Fruit fly (Drosophila melanogaster) whole organism, embryonic: ENCODE results near the gene CG7484.

ENCODE experiments used
- Blimp-1 ChIP-seq: fragments of 200-800 bp; sonication (Bioruptor generic); optimal IDR thresholded peaks from 3 replicates; lab custom pipeline; 2018; ENCODE audit warnings: missing biosample characterization, missing genetic modification characterization, mild to moderate bottlenecking, moderate library complexity, missing genetic modification reagents
- CG10267 ChIP-seq: fragments of 200-800 bp; sonication (Bioruptor generic); optimal IDR thresholded peaks from 2 replicates; lab custom pipeline; 2018; ENCODE audit warnings: missing biosample characterization, mild to moderate bottlenecking, missing genetic modification characterization, moderate library complexity
- CG10979 ChIP-seq: fragments of 200-800 bp; sonication (Bioruptor generic); optimal IDR thresholded peaks from 2 replicates; lab custom pipeline; 2018; ENCODE audit warnings: missing biosample characterization, mild to moderate bottlenecking, missing genetic modification characterization, moderate library complexity
- CG12769 ChIP-seq: fragments of 200-800 bp; sonication (Bioruptor generic); optimal IDR thresholded peaks from 2 replicates; lab custom pipeline; 2019; ENCODE audit warnings: missing biosample characterization, mild to moderate bottlenecking, missing genetic modification characterization, moderate library complexity
- CG14014 ChIP-seq: fragments of 200-800 bp; sonication (Bioruptor generic); IDR thresholded peaks from 2 replicates; pipeline ENCODE4 v1.3.6; 2022; ENCODE audit warnings: missing biosample characterization, missing genetic modification characterization
- CG1529 ChIP-seq: fragments of 200-800 bp; sonication (Bioruptor generic); optimal IDR thresholded peaks from 3 replicates; lab custom pipeline; 2018; ENCODE audit warnings: missing biosample characterization, missing genetic modification characterization
- CG15696 ChIP-seq: fragments of 200-800 bp; sonication (Bioruptor generic); optimal IDR thresholded peaks from 2 replicates; lab custom pipeline; 2019; ENCODE audit warnings: missing biosample characterization, mild to moderate bottlenecking, missing genetic modification characterization, moderate library complexity
- CG17359 ChIP-seq: fragments of 200-800 bp; sonication (Bioruptor generic); optimal IDR thresholded peaks from 3 replicates; lab custom pipeline; 2018; ENCODE audit warnings: missing biosample characterization, mild to moderate bottlenecking, missing genetic modification characterization, moderate library complexity
- CG17361 ChIP-seq: fragments of 200-800 bp; sonication (Bioruptor generic); IDR thresholded peaks from 3 replicates; pipeline ENCODE4 v1.3.6; 2022; ENCODE audit warnings: missing biosample characterization, missing genetic modification characterization
- CG17802 ChIP-seq: fragments of 200-800 bp; sonication (Bioruptor generic); optimal IDR thresholded peaks from 2 replicates; lab custom pipeline; 2018; ENCODE audit warnings: missing biosample characterization, mild to moderate bottlenecking, missing genetic modification characterization, moderate library complexity
- CG18011 ChIP-seq: fragments of 200-800 bp; sonication (Bioruptor generic); optimal IDR thresholded peaks from 2 replicates; lab custom pipeline; 2017; ENCODE audit warnings: missing biosample characterization, missing genetic modification characterization, mild to moderate bottlenecking, moderate library complexity, missing genotype
- CG18619 ChIP-seq: fragments of 200-800 bp; sonication (Bioruptor generic); optimal IDR thresholded peaks from 3 replicates; lab custom pipeline; 2017; ENCODE audit warnings: missing biosample characterization, mild to moderate bottlenecking, missing genetic modification characterization
- CG2202 ChIP-seq: fragments of 200-800 bp; sonication (Bioruptor generic); optimal IDR thresholded peaks from 2 replicates; lab custom pipeline; 2018; ENCODE audit warnings: missing biosample characterization, mild to moderate bottlenecking, missing genetic modification characterization
- CG31224 ChIP-seq: fragments of 200-800 bp; sonication (Bioruptor generic); IDR thresholded peaks from 2 replicates; pipeline ENCODE4 v1.3.6; 2022; ENCODE audit warnings: missing biosample characterization, missing genetic modification characterization
- CG31388 ChIP-seq: fragments of 200-800 bp; sonication (Bioruptor generic); optimal IDR thresholded peaks from 2 replicates; lab custom pipeline; 2016; ENCODE audit warnings: missing biosample characterization, missing genetic modification characterization
- CG32772 ChIP-seq: fragments of 200-800 bp; sonication (Bioruptor generic); IDR thresholded peaks from 2 replicates; pipeline ENCODE4 v1.3.6; 2022; ENCODE audit warnings: missing biosample characterization, missing genetic modification characterization
- CG42726 ChIP-seq: fragments of 200-800 bp; sonication (Bioruptor generic); IDR thresholded peaks from 2 replicates; pipeline ENCODE4 v1.3.6; 2022; ENCODE audit warnings: missing biosample characterization, missing genetic modification characterization; ENCODE audit not compliant: partially characterized antibody
- CG4424 ChIP-seq: fragments of 200-800 bp; sonication (Bioruptor generic); optimal IDR thresholded peaks from 3 replicates; lab custom pipeline; 2016; ENCODE audit warnings: missing biosample characterization, missing genetic modification characterization
- CG7556 ChIP-seq: fragments of 200-800 bp; sonication (Bioruptor generic); optimal IDR thresholded peaks from 2 replicates; lab custom pipeline; 2017; ENCODE audit warnings: missing biosample characterization, mild to moderate bottlenecking, missing genetic modification characterization
- CG9215 ChIP-seq: fragments of 200-800 bp; sonication (Bioruptor generic); IDR thresholded peaks from 2 replicates; pipeline ENCODE4 v1.3.6; 2022; ENCODE audit warnings: missing biosample characterization, missing genetic modification characterization
- CG9797 ChIP-seq: fragments of 200-800 bp; sonication (Bioruptor generic); optimal IDR thresholded peaks from 3 replicates; lab custom pipeline; 2018; ENCODE audit warnings: missing biosample characterization, mild to moderate bottlenecking, missing genetic modification characterization
- D19A ChIP-seq: fragments of 200-800 bp; optimal IDR thresholded peaks from 3 replicates; lab custom pipeline; 2019; ENCODE audit warnings: missing biosample characterization, mild to moderate bottlenecking, missing genetic modification characterization, moderate library complexity
- Deaf1 ChIP-seq: fragments of 200-800 bp; optimal IDR thresholded peaks from 3 replicates; lab custom pipeline; 2019; ENCODE audit warnings: missing biosample characterization, mild to moderate bottlenecking, missing genetic modification characterization, moderate library complexity
- E2f1 ChIP-seq: fragments of 200-800 bp; sonication (Bioruptor generic); IDR thresholded peaks from 2 replicates; pipeline ENCODE4 v1.3.6; 2022; ENCODE audit warnings: missing biosample characterization, missing genetic modification characterization
- Fer1 ChIP-seq: fragments of 200-800 bp; sonication (Bioruptor generic); optimal IDR thresholded peaks from 2 replicates; lab custom pipeline; 2017; ENCODE audit warnings: missing biosample characterization, mild to moderate bottlenecking, missing genetic modification characterization
- Hand ChIP-seq: fragments of 200-800 bp; sonication (Bioruptor generic); optimal IDR thresholded peaks from 2 replicates; lab custom pipeline; 2017; ENCODE audit warnings: mild to moderate bottlenecking, missing biosample characterization, missing genetic modification reagents, missing genetic modification characterization
- HmgD ChIP-seq: fragments of 200-800 bp; sonication (Bioruptor generic); optimal IDR thresholded peaks from 3 replicates; lab custom pipeline; 2016; ENCODE audit warnings: missing biosample characterization, missing genetic modification characterization
- Hmr ChIP-seq: fragments of 200-800 bp; sonication (Bioruptor generic); optimal IDR thresholded peaks from 3 replicates; lab custom pipeline; 2017; ENCODE audit warnings: mild to moderate bottlenecking, missing biosample characterization, missing genetic modification reagents, missing genetic modification characterization
- Myb ChIP-seq: fragments of 200-800 bp; sonication (Bioruptor generic); optimal IDR thresholded peaks from 2 replicates; lab custom pipeline; 2016; ENCODE audit warnings: missing biosample characterization, missing genetic modification characterization
- NK7.1 ChIP-seq: fragments of 200-800 bp; sonication (Bioruptor generic); optimal IDR thresholded peaks from 3 replicates; lab custom pipeline; 2016; ENCODE audit warnings: missing biosample characterization, missing genetic modification characterization
- Nf-YB ChIP-seq: fragments of 200-800 bp; sonication (Bioruptor generic); optimal IDR thresholded peaks from 3 replicates; lab custom pipeline; 2019; ENCODE audit warnings: missing biosample characterization, mild to moderate bottlenecking, missing genetic modification characterization, moderate library complexity
- NfI ChIP-seq: fragments of 200-800 bp; sonication (Bioruptor generic); optimal IDR thresholded peaks from 3 replicates; lab custom pipeline; 2018; ENCODE audit warnings: missing biosample characterization, mild to moderate bottlenecking, missing genetic modification characterization, moderate library complexity
- Oli ChIP-seq: fragments of 200-800 bp; sonication (Bioruptor generic); optimal IDR thresholded peaks from 2 replicates; lab custom pipeline; 2018; ENCODE audit warnings: missing biosample characterization, mild to moderate bottlenecking, missing genetic modification characterization, moderate library complexity
- Usf ChIP-seq: fragments of 200-800 bp; sonication (Bioruptor generic); optimal IDR thresholded peaks from 2 replicates; lab custom pipeline; 2017; ENCODE audit warnings: missing genotype, missing biosample characterization, missing genetic modification characterization
- Xrp1 ChIP-seq: fragments of 200-800 bp; sonication (Bioruptor generic); IDR thresholded peaks from 2 replicates; pipeline ENCODE4 v1.3.6; 2022; ENCODE audit warnings: missing biosample characterization, missing genetic modification characterization
- ab ChIP-seq: fragments of 200-800 bp; sonication (Bioruptor generic); optimal IDR thresholded peaks from 2 replicates; lab custom pipeline; 2016; ENCODE audit warnings: missing biosample characterization, missing genetic modification characterization
- az2 ChIP-seq: fragments of 200-800 bp; sonication (Bioruptor generic); optimal IDR thresholded peaks from 3 replicates; lab custom pipeline; 2016; ENCODE audit warnings: missing biosample characterization, missing genetic modification characterization
- caup ChIP-seq: fragments of 200-800 bp; sonication (Bioruptor generic); optimal IDR thresholded peaks from 3 replicates; lab custom pipeline; 2017; ENCODE audit warnings: missing biosample characterization, mild to moderate bottlenecking, missing genetic modification characterization, moderate library complexity; ENCODE audit not compliant: severe bottlenecking
- chif ChIP-seq, 2 experiments: fragments of 200-800 bp; sonication (Bioruptor generic); optimal IDR thresholded peaks; 3 replicates each; lab custom pipeline; 2016; ENCODE audit warnings: missing biosample characterization in 2 of 2, missing genetic modification characterization in 2 of 2
- corto ChIP-seq: fragments of 200-800 bp; sonication (Bioruptor generic); optimal IDR thresholded peaks from 2 replicates; lab custom pipeline; 2016; ENCODE audit warnings: missing biosample characterization, mild to moderate bottlenecking, missing genetic modification characterization, moderate library complexity
- ind ChIP-seq: fragments of 200-800 bp; sonication (Bioruptor generic); optimal IDR thresholded peaks from 3 replicates; lab custom pipeline; 2016; ENCODE audit warnings: missing biosample characterization, missing genetic modification characterization
- sim ChIP-seq: fragments of 200-800 bp; sonication (Bioruptor generic); IDR thresholded peaks from 2 replicates; pipeline ENCODE4 v1.3.6; 2022; ENCODE audit warnings: missing biosample characterization, missing genetic modification characterization
- sr ChIP-seq: fragments of 200-800 bp; sonication (Bioruptor generic); IDR thresholded peaks from 3 replicates; pipeline ENCODE4 v1.3.6; 2022; ENCODE audit warnings: missing biosample characterization, missing genetic modification characterization
- ssp ChIP-seq: fragments of 200-800 bp; sonication (Bioruptor generic); IDR thresholded peaks from 2 replicates; pipeline ENCODE4 v1.3.6; 2022; ENCODE audit warnings: missing biosample characterization, missing genetic modification characterization
- sug ChIP-seq: fragments of 200-800 bp; optimal IDR thresholded peaks from 2 replicates; lab custom pipeline; 2019; ENCODE audit warnings: missing biosample characterization, mild to moderate bottlenecking, missing genetic modification characterization, moderate library complexity
- tin ChIP-seq: fragments of 200-800 bp; sonication (Bioruptor generic); optimal IDR thresholded peaks from 3 replicates; lab custom pipeline; 2016; ENCODE audit warnings: missing biosample characterization, missing genetic modification characterization
- tna ChIP-seq: fragments of 200-800 bp; sonication (Bioruptor generic); IDR thresholded peaks from 2 replicates; pipeline ENCODE4 v1.3.6; 2022; ENCODE audit warnings: missing biosample characterization, missing genetic modification characterization; ENCODE audit not compliant: partially characterized antibody
- tup ChIP-seq: fragments of 200-800 bp; sonication (Bioruptor generic); optimal IDR thresholded peaks from 2 replicates; lab custom pipeline; 2016; ENCODE audit warnings: missing biosample characterization, mild to moderate bottlenecking, missing genetic modification characterization, moderate library complexity
- usp ChIP-seq: fragments of >200 bp; optimal IDR thresholded peaks from 2 replicates; lab custom pipeline; 2017; ENCODE audit warnings: missing biosample characterization, missing genetic modification characterization
- zen ChIP-seq: fragments of 200-800 bp; sonication (Bioruptor generic); optimal IDR thresholded peaks from 3 replicates; lab custom pipeline; 2018; ENCODE audit warnings: missing biosample characterization, mild to moderate bottlenecking, missing genetic modification characterization, moderate library complexity

CG7484 gene

dm6 chr3L:17621451-17621946 lies 32.9 kb upstream of the CG7484 start, which contains the start of the genes Vps60 and anchor (continued):
- TF ChIP-seq CG1529 (GFP tag; lab: Kevin White, UChicago) (no peak), tin (GFP tag; lab: Kevin White, UChicago) (peak; percentile 67), ab (no peak), NK7.1 (GFP tag; lab: Kevin White, UChicago) (peak; percentile 65), sr (GFP tag; lab: Robert Waterston, UW) (no peak), CG10979 (tag; lab: Kevin White, UChicago) (peak; percentile 43), ssp (GFP tag; lab: Robert Waterston, UW) (no peak), Usf (GFP tag; lab: Kevin White, UChicago) (no peak), E2f1 (GFP tag; lab: Robert Waterston, UW) (no peak), sim (GFP tag; lab: Robert Waterston, UW) (no peak), CG14014 (0 out of 2 replicates have a peak, but pooled peaks have one; percentile 11), Nf-YB (peak; percentile 38), CG9797 (GFP tag; lab: Kevin White, UChicago) (peak; percentile 95), Myb (peak; percentile 89), CG4424 (peak; percentile 62), az2 (GFP tag; lab: Kevin White, UChicago) (peak; percentile 39), CG32772 (GFP tag; lab: Robert Waterston, UW) (no peak), NfI (peak; percentile 26), CG7556 (GFP tag; lab: Kevin White, UChicago) (peak; percentile 59), CG12769 (tag; lab: Kevin White, UChicago) (peak; percentile 35), Hmr (GFP tag; lab: Kevin White, UChicago) (peak; percentile 73), usp (GFP tag; lab: Kevin White, UChicago) (no peak), CG31388 (no peak), tup (GFP tag; lab: Kevin White, UChicago) (peak; percentile 4), Fer1 (peak; percentile 53), CG15696 (tag; lab: Kevin White, UChicago) (no peak), D19A (tag; lab: Kevin White, UChicago) (peak; percentile 20), CG17359 (tag; lab: Kevin White, UChicago) (peak; percentile 19), corto (GFP tag; lab: Kevin White, UChicago) (no peak), CG18619 (no peak), chif (GFP tag; optimal IDR thresholded peaks at IDR 0.05; lab: Kevin White, UChicago) (peak; percentile 56 to 58), zen (tag; lab: Kevin White, UChicago) (peak; percentile 44), Blimp-1 (GFP tag; lab: Kevin White, UChicago) (peak; percentile 40), CG17802 (tag; lab: Kevin White, UChicago) (no peak), CG10267 (peak; percentile 99), sug (tag; lab: Kevin White, UChicago) (peak; percentile 54), ind (GFP tag; lab: Kevin White, UChicago) (peak; percentile 71), Deaf1 (tag; lab: Kevin White, UChicago) (peak; percentile 23), Oli (peak; percentile 3), CG42726 (GFP tag; lab: Robert Waterston, UW) (0 out of 2 replicates have a peak, but pooled peaks have one; percentile 18), CG9215 (GFP tag; lab: Robert Waterston, UW) (no peak; the same call in 1 of the 2 replicates), CG17361 (GFP tag; lab: Robert Waterston, UW) (peak; percentile 70; the same call in 2 of the 3 replicates), Xrp1 (0 out of 2 replicates have a peak, but pooled peaks have one; percentile 14), CG31224 (GFP tag; lab: Robert Waterston, UW) (no peak), tna (no peak), CG2202 (tag; lab: Kevin White, UChicago) (no peak), caup (peak; percentile 43), CG18011 (GFP tag; lab: Kevin White, UChicago) (peak; percentile 59), HmgD (GFP tag; lab: Kevin White, UChicago) (peak; percentile 69), Hand (GFP tag; lab: Kevin White, UChicago) (peak; percentile 16)
